Worm (Caenorhabditis elegans) whole organism, L4/young adult: ENCODE data around the gene T28A8.8.
"Not testable (repeated sequence)": the region's sequence is repeated elsewhere in the genome, so short reads cannot be mapped to it uniquely, and the experiment has no call there.

ENCODE experiments used
- W03F9.2 ChIP-seq: fragments of 150-350 bp; optimal IDR thresholded peaks from 2 replicates; lab custom pipeline; 2014; ENCODE audit warnings: missing biosample characterization, missing genetic modification characterization
- dao-5 ChIP-seq: sonication (generic microtip); optimal IDR thresholded peaks from 2 replicates; lab custom pipeline; 2016; ENCODE audit warnings: missing genotype, missing genetic modification characterization, moderate library complexity, missing compliant biosample characterization
- him-1 ChIP-seq: sonication (generic microtip); optimal IDR thresholded peaks from 2 replicates; lab custom pipeline; 2016; ENCODE audit warnings: missing genotype, missing genetic modification reagents, missing genetic modification characterization, missing compliant biosample characterization

Gene T28A8.8

DNA sequence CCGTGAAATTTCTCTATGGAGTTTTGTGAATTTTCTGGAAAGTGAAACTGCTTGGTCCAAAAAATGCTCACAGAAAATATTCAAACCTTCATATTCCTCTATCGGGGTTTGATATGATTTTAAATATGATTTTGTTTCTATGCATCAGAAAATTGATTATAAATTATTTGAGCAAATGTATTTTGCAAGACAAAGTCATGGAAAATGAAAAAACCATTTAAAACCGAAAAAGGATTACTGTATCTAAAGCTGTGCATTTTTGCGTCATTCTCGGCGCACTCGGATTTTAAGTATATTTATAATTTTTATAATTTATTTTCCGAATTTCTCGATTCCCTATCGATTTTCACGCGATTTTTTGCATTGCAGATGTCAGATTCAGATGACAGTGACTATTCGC is 31.1 kb upstream of the T28A8.8 start, which contains the start of gene pssy-2:
pssy-2 (plus strand) TSS at position 301 of the 400 bp plus-strand sequence.
- TF ChIP-seq W03F9.2 (tag; lab: Kevin White, UChicago) (no peak), dao-5 (tag; lab: Kevin White, UChicago) (no peak), him-1 (tag; lab: Kevin White, UChicago) (no peak)

DNA sequence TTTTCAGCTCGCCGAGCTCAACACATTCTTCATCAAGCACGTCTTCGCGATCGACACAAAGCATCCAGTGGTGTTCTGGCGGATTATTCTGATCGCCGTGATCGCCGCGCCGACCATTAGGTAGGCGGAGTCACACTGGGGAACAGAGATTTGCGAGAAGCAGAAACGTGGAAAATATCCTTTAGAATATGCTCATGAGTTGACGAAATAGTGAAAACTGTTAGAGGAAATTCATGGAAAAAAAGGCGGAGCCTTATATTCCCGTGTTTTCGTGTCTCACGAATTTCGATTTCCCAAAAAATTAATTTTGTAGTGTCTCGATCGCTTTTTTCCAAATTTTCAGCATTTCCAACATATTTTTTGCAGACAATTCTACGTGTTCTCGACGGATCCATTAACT is 28.1 kb upstream of the T28A8.8 start:
- TF ChIP-seq him-1 (tag; lab: Kevin White, UChicago) (no peak), dao-5 (tag; lab: Kevin White, UChicago) (no peak)

DNA sequence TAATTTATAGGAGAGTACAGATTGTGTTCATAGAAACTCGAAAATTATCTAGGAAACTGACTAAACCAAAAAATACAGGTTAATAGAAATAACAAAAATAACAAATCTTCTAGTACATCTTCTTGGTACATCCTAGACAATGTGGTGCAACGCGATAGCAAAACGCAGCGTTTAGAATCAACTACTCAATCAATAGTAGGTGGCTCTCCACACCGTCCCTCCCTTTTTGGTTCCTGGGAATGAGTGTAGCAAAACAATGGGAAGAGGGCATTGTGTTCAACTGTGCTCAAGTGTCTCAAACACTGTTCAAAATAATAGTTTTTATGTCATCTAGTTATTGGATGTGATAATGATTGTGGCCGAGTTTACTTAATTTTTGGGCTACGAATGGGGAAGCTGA is 25.9 kb upstream of the T28A8.8 start, which contains the start of gene T27E9.6:
T27E9.6 (minus strand) TSS at position 101 of the 400 bp plus-strand sequence.
- TF ChIP-seq him-1 (tag; lab: Kevin White, UChicago) = no peak
- no peak for TF ChIP-seq W03F9.2 (tag; lab: Kevin White, UChicago)
- no peak for TF ChIP-seq dao-5 (tag; lab: Kevin White, UChicago)

DNA sequence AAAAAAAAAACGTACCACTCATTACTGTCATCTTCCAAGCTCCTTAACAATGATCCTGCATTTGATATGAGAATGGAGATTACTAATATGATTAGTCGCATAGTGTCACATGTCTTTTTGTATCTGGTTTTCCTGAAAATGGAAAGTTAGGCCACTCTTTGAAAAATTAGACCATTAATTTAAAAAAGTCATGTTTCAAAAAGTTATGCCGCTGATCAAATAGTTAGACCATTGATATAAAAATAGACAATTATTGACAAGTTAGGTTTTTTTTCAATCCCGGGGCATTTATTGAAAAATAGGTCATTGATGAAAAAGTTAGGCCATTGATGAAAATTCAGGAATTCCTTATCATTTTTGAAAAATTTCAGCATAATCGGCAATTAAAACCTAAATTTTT is 18.6 kb upstream of the T28A8.8 start, which contains the start of gene acc-4:
acc-4 (minus strand) TSS at position 101 of the 400 bp plus-strand sequence.
- TF ChIP-seq dao-5 (tag; lab: Kevin White, UChicago) = no peak
- TF ChIP-seq him-1 (tag; lab: Kevin White, UChicago) = no peak
- no peak for TF ChIP-seq W03F9.2 (tag; lab: Kevin White, UChicago)

DNA sequence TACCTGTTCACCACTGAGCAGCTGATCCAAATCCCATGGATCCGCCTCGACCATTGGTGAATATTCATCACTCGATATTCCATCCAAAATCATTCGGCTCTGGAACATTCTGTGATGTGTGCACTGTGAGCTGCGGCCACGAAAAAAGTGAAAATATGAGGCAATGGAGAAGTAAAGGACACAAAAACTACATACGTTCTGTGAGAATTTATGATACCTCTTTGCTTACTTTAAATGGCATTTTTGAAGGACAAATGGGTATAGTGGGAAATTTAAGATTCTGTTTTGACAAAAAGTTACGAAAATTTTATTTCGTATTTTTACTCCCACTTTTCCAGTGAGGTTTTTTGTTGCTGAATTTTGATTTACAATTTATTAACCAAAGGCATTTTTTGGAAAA is 10.2 kb upstream of the T28A8.8 start, which contains the start of gene twk-40:
twk-40 (minus strand) TSS at position 101 of the 400 bp plus-strand sequence.
- TF ChIP-seq dao-5 (tag; lab: Kevin White, UChicago) (no peak), W03F9.2 (tag; lab: Kevin White, UChicago) (no peak), him-1 (tag; lab: Kevin White, UChicago) (no peak)

DNA sequence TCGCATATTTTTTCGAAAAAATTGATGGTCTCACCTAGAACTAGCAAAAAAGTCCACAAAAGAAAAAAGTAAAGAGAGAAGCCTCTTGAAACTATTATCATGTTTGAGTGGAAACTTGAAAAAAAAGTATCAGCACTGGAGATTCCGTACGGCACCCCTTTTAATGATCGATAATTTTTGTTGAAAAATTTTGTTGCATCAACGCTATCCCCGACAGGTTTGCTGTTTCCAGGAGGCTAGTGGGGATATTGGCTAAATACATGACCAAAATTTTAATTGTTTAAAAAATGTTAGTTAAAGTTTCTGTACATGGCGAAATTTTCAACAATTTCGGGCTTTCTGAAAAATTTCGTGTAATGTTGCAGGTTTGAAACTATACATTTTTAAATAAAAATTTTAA is 7.0 kb upstream of the T28A8.8 start, which contains the start of gene T28A8.2:
T28A8.2 (minus strand) TSS at position 101 of the 400 bp plus-strand sequence.
- TF ChIP-seq him-1 (tag; lab: Kevin White, UChicago) (no peak), W03F9.2 (tag; lab: Kevin White, UChicago) (no peak), dao-5 (tag; lab: Kevin White, UChicago) (no peak)

DNA sequence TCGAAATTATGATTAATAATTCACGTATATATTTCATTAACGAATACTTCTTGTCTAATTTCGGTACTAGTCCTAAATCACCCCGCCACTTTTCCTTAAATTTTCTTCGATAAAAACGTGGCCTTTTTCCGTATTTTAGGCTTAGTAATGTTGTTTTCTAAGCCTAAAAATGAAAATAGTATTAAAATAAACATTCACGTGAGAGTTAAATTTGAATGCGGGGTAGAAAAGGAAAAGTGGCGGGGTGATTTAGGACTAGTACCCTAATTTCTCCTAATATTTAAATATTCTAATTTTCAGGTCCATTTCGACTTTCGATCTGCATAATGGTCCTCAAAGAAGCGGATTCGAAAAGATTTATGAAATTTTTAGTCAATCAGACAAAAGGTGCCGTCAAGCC is 3.7 kb upstream of the T28A8.8 start, which contains the start of gene T28A8.6:
T28A8.6 (plus strand) TSS at position 301 of the 400 bp plus-strand sequence.
- TF ChIP-seq him-1, W03F9.2, dao-5 (tag; lab: Kevin White, UChicago): not testable (repeated sequence)

DNA sequence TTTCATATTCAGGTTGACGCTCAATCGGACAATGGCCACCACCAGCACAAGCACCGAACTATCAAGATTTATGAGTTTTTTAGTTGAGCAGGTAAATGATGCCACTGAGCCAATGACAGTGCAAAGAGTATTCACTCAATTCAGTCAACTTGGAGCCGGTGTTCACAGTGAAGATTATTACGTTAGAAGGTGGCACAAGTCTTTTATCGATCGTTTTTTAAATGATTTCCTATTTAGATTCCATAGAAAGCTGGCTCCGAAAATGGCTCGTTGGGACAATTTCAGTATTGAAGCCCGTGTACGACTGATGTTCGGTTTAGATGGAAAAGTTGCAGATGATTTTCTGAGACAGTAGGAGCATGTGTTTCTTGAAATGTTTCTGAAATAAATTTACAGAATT is 1.0 kb upstream of the T28A8.8 start, which contains the start of gene T28A8.5:
T28A8.5 (plus strand) TSS at position 32 of the 400 bp plus-strand sequence.
- TF ChIP-seq W03F9.2 (tag; lab: Kevin White, UChicago) (no peak), dao-5 (tag; lab: Kevin White, UChicago) (no peak), him-1 (tag; lab: Kevin White, UChicago) (no peak)

DNA sequence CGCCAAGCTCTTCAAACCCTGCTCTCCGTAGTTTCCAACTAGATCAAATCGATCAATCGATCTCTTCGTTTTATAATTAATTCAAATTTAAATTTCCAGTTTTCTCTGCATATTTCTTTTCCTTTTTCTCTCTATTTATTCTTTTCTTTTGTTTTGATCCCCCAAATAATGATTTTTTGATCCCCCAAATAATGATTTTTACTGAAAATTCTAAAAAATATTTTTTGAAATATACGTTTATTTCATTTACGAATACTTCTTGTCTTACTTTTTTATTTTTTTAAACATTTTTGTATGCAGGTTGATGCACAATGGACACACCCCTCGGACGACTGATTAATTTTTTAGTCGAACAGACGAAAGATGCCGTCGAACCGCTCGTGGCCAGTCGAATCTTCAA is 766 bp downstream of the T28A8.8 start, which contains the start of gene T28A8.4:
T28A8.4 (plus strand) TSS at position 301 of the 400 bp plus-strand sequence.
- TF ChIP-seq dao-5 (tag; lab: Kevin White, UChicago) = no peak
- TF ChIP-seq him-1 (tag; lab: Kevin White, UChicago) = no peak
- TF ChIP-seq W03F9.2 (tag; lab: Kevin White, UChicago) = no peak

DNA sequence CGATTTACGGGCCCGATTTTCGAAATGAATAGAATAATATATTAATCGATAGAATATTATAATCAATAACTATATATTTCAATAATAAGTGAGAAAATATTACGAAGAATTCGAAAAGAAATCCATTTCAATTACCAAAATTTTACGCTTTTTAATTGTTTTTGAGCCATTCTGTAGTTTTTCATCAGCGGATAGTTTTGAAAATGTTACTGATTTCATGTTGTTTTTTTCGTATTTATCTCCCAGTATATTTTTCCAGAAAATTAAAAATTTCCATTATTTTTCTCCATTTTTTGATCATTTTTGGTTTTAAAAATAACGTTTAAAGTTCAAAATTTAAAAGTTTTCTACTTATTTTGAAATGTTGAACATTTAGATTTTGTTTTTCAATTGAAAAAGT is 3.1 kb downstream of the T28A8.8 start, which contains the start of gene T28A8.3:
T28A8.3 (plus strand) TSS at position 301 of the 400 bp plus-strand sequence.
- TF ChIP-seq W03F9.2 (tag; lab: Kevin White, UChicago) = no peak

DNA sequence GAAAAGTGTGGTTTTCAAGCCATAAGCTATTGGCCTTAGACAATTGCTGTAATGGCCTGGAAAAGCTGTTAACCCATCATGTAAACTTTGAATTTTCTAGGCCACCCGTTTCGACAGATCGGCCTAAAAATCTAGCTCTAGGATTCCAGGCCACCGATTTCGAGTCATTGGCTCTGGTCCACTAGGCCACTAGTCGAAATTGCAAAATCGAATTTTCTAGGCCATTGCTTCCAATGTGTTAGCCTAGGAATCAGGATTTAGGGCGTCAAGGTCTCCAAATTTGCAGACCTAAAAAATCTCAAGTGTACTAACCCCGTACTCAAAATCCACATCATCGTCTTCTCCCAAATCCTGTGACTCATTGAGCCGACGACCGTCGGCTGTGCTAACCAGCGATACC is 8.1 kb downstream of the T28A8.8 start:
- TF ChIP-seq dao-5 (tag; lab: Kevin White, UChicago) = no peak
- TF ChIP-seq him-1 (tag; lab: Kevin White, UChicago) = no peak
- no peak for TF ChIP-seq W03F9.2 (tag; lab: Kevin White, UChicago)

DNA sequence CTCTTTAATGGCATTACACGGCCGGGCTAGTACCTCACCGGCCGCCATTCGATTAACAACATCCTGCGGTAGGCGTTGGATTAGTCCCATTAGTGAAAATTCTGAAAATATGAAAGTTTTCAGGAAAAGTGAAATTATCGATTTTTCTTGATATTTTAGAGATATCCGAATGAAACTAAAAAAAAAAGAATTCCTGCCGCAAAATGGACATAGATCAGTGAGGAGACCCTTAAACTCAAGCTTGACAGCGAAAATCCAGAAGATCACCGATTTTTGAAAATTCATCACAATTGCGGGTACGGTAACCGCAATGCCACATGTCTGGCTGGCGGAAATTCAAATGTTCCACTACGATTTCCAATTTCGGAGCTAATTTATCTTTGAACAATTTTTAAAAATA is 11.9 kb downstream of the T28A8.8 start, which contains the start of gene mlh-1:
mlh-1 (minus strand) TSS at position 101 of the 400 bp plus-strand sequence.
- TF ChIP-seq dao-5 (tag; lab: Kevin White, UChicago) (no peak), him-1 (tag; lab: Kevin White, UChicago) (no peak), W03F9.2 (tag; lab: Kevin White, UChicago) (no peak)

DNA sequence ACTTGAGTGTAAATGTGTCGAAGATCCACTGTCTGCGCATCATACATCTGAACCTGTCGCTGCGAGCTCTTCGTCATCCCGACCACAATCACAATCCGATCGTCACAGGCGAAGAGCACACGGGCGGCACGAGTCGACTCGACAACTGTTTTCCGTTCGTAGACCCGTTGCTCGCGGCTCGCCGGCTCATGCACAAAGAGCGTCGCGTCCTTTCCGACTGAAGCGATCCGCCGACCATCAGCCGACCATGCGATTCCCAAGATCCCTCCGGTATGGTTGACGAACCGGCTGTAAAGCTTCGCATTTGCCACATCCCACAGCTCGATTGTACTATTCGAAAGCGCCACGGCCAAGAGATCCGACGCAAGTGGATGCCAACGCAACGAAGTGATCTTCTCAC is 15.8 kb downstream of the T28A8.8 start:
- no peak for TF ChIP-seq dao-5 (tag; lab: Kevin White, UChicago)
- no peak for TF ChIP-seq him-1 (tag; lab: Kevin White, UChicago)
- no peak for TF ChIP-seq W03F9.2 (tag; lab: Kevin White, UChicago)

DNA sequence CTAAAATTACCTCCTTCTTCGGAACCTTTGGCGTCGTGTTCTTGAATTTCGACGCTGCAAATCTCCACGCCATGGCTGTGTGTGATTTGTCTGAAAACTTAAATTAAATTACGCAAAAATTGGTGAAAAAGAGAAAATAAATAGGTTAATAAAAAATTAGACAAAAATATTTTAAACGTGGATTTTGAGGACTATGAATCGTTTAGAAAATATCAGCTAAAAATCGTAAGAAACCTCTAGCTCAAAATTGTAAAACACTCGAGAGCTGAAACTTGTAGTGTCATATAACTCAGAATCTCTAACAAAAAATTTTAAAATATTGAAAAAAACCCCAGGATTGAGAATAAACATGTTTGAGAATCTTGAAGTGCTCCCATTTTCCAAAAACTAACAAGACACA is 21.4 kb downstream of the T28A8.8 start, which contains the start of gene pod-1:
pod-1 (minus strand) TSS at position 101 of the 400 bp plus-strand sequence.
- TF ChIP-seq W03F9.2 (tag; lab: Kevin White, UChicago) (no peak), dao-5 (tag; lab: Kevin White, UChicago) (no peak), him-1 (tag; lab: Kevin White, UChicago) (no peak)
